Worm (Caenorhabditis elegans): ENCODE data around the gene atx-2.

DNA sequence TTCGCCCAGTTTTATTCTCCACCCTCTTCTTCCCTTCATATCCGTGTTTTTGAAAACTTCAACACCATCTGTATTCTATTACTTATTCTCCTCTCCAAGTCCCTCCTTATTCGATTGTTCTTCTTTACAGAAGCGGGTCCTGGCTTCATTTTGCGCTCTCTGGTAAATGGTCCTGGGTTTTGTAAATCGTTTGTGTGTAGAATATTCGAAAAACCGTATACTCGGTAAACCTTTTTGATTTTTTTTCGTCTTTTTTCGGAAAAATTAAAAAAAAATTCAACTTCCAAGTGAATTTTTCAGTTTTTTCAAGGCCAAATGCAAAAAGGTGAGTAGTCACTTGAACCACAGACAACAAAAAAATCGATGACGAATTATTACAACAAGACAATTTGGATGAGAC, 13.8 kb downstream of the atx-2 start, which contains the start of gene D2045.9:
- no peak for TF ChIP-seq unc-3 (GFP tag; conservative IDR thresholded peaks at IDR 0.05)
- TF ChIP-seq unc-3 (tag; optimal IDR thresholded peaks at IDR 0.05): no peak
- TF ChIP-seq elt-2 (tag; optimal IDR thresholded peaks at IDR 0.05): no peak
- TF ChIP-seq tbx-7 (tag; optimal IDR thresholded peaks at IDR 0.05): no peak

Measured in whole organism, late embryonic.